Worm (Caenorhabditis elegans): ENCODE data around the gene ant-1.4.

Gene ant-1.4

ce11 chrIV:8476166-8476565 lies 16.1 kb upstream of the ant-1.4 start:
- TF ChIP-seq W03F9.2 (tag; optimal IDR thresholded peaks at IDR 0.05) (no peak), dao-5 (tag; optimal IDR thresholded peaks at IDR 0.05) (no peak), him-1 (tag; optimal IDR thresholded peaks at IDR 0.05) (no peak)

DNA sequence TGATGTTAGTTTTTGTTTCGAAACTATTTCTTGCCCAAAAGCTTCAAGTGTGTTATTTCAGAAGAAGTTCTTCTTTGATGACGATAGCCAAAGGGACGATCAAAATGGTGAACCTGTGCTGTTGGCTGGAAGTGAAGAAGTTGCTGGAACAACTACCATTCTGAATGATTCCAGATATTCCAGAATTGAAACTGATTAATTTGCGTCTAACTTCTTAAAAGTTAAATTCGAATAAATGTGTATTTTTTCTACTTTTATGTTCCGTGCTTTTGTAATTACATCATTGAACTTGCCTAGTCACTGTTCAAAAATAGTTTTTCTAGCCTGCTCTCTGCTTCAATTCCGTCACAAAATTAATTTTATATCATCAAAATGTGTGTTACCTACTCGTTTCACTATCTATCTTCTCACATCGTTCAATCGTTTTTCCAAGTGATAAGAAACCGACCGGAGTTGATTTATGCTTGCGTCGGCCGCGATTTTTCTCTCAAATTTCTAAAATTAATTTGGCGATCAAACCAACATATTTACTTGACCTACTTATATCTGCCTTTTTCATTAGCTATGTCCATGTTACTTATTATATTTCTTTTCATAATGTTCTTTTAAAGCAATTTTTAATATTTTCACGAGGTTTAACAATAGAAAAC lies 15.0 kb upstream of the ant-1.4 start:
- TF ChIP-seq W03F9.2 (tag; optimal IDR thresholded peaks at IDR 0.05) (no peak), dao-5 (tag; optimal IDR thresholded peaks at IDR 0.05) (no peak), him-1 (tag; optimal IDR thresholded peaks at IDR 0.05) (no peak)

DNA sequence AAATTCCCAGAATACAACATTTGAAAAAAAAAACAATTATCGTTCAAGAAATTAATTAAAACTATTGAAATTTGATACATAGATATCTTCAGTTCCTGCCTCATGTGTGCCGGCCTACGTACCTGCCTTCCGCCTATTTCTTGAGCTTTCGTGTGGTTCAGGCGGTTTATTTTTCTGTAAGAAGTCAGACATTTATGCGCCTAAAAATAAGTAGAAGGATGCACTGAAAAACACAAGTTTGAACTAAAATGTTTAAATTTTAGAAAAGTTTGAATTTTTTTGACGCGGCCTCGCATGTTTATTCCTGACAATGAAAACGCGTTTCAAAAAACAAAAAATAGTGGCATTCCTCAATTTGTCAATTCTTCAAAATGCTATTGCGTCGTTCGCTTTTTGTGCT lies 13.6 kb upstream of the ant-1.4 start, which contains the start of gene C28C12.11:
Gene C28C12.11, plus strand, starts transcription at position 301 of the 400 bp plus-strand sequence.
- TF ChIP-seq W03F9.2 (tag; optimal IDR thresholded peaks at IDR 0.05) (no peak), him-1 (tag; optimal IDR thresholded peaks at IDR 0.05) (no peak), dao-5 (tag; optimal IDR thresholded peaks at IDR 0.05) (no peak)

ce11 chrIV:8472493-8472892 lies 12.4 kb upstream of the ant-1.4 start, which contains the start of gene oat-1:
TSS of gene oat-1 (minus strand) at chrIV:8472593.
- no peak for TF ChIP-seq dao-5 (tag; optimal IDR thresholded peaks at IDR 0.05)
- no peak for TF ChIP-seq W03F9.2 (tag; optimal IDR thresholded peaks at IDR 0.05)

DNA sequence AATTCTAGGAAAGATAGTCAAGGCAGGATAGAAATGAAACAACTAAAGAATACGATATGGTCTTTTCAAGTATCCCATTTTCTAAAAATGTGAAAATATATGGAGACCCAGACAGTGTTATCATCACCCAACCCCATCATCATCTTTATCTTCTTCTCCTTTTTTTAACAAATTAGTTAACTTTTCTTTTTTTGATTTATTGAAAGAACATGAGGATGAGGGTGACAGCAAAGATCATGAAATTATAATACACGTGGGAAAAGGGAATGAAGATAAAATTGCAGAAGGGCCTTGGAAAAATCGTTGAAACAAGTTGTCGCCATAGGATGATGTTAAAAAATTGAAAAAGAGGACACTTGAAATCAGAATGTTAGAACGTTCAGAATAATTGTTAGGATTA lies 4.1 kb upstream of the ant-1.4 start:
- TF ChIP-seq him-1 (tag; optimal IDR thresholded peaks at IDR 0.05), result no peak
- no peak for TF ChIP-seq W03F9.2 (tag; optimal IDR thresholded peaks at IDR 0.05)
- no peak for TF ChIP-seq dao-5 (tag; optimal IDR thresholded peaks at IDR 0.05)

- TF ChIP-seq dao-5 (tag; optimal IDR thresholded peaks at IDR 0.05) (no peak), W03F9.2 (tag; optimal IDR thresholded peaks at IDR 0.05) (no peak), him-1 (tag; optimal IDR thresholded peaks at IDR 0.05) (no peak)
Observed at ce11 chrIV:8463716-8464115, 3.6 kb upstream of the ant-1.4 start, which contains the start of gene str-176. TSS of gene str-176 (minus strand) at chrIV:8463816.

DNA sequence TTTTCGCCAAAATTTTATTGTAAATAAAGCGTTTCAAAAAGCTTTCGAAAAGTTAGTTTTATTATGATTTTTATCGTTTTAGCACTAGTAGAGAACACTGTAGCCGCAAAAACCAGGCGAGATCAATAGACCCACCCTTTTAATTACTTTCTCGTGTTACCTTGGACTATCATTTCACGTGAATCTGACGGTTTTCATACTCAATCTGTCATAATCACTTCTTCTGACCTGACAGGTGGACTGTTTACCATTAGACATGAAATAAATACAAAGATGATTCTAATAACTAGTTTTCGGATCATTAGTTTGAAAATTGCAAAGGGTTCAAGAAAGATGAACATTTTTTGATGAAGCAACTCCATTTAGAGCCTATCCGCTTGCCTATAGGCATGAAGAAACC lies 3.0 kb upstream of the ant-1.4 start:
- TF ChIP-seq dao-5 (tag; optimal IDR thresholded peaks at IDR 0.05), result no peak
- TF ChIP-seq W03F9.2 (tag; optimal IDR thresholded peaks at IDR 0.05), result no peak
- TF ChIP-seq him-1 (tag; optimal IDR thresholded peaks at IDR 0.05), result no peak

ce11 chrIV:8462376-8462775 lies 2.3 kb upstream of the ant-1.4 start:
- TF ChIP-seq W03F9.2 (tag; optimal IDR thresholded peaks at IDR 0.05) (no peak), him-1 (tag; optimal IDR thresholded peaks at IDR 0.05) (no peak), dao-5 (tag; optimal IDR thresholded peaks at IDR 0.05) (no peak)

- TF ChIP-seq W03F9.2 (tag; optimal IDR thresholded peaks at IDR 0.05), result no peak
- TF ChIP-seq him-1 (tag; optimal IDR thresholded peaks at IDR 0.05), result no peak
- TF ChIP-seq dao-5 (tag; optimal IDR thresholded peaks at IDR 0.05), result no peak
Observed at ce11 chrIV:8461177-8461576, 1.1 kb upstream of the ant-1.4 start.

DNA sequence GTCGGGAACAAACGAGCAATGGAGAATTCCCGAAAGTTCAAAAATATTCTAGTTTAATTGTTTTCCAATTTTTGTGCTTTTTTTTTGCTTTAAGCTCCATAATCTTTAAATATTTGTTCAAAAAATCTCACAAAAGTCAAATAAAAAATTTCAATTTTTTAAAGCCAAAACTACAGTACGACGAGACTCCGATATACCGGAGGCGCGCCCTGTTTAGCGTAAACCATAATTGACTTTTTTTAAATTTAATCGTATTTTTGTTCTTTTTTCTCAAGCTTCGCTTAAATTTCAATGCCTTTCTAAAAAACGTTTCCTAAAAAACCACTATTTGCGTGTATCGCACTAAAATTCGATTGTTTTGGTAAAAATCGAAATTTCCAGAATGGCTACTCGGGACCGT lies 3.2 kb downstream of the ant-1.4 start, which contains the start of gene syx-4:
Gene syx-4, plus strand, starts transcription at position 382 of the 400 bp plus-strand sequence.
- TF ChIP-seq him-1 (tag; optimal IDR thresholded peaks at IDR 0.05), result no peak
- TF ChIP-seq W03F9.2 (tag; optimal IDR thresholded peaks at IDR 0.05), result no peak
- TF ChIP-seq dao-5 (tag; optimal IDR thresholded peaks at IDR 0.05), result no peak

DNA sequence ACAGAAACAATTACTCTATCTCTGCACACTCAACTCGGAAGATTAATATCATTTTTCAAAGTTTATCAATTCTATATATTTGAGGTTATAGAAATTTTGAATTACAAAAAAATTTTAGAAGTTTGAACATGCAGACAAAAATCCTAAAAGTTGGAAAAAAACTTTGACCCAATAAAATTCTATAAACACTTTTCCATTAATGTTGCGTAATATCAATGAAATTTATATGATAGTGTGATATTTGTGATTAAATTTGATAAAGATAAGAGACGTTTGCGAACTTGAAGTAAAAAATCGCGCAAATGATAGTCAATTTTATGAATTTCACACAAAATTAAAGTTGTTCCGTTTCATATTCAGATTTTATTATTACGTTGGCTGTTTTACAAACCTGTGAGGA lies 6.0 kb downstream of the ant-1.4 start:
- TF ChIP-seq dao-5 (tag; optimal IDR thresholded peaks at IDR 0.05), result no peak
- no peak for TF ChIP-seq W03F9.2 (tag; optimal IDR thresholded peaks at IDR 0.05)
- no peak for TF ChIP-seq him-1 (tag; optimal IDR thresholded peaks at IDR 0.05)

ce11 chrIV:8453178-8453577 lies 6.9 kb downstream of the ant-1.4 start:
- TF ChIP-seq dao-5 (tag; optimal IDR thresholded peaks at IDR 0.05) (no peak), him-1 (tag; optimal IDR thresholded peaks at IDR 0.05) (no peak), W03F9.2 (tag; optimal IDR thresholded peaks at IDR 0.05) (no peak)

DNA sequence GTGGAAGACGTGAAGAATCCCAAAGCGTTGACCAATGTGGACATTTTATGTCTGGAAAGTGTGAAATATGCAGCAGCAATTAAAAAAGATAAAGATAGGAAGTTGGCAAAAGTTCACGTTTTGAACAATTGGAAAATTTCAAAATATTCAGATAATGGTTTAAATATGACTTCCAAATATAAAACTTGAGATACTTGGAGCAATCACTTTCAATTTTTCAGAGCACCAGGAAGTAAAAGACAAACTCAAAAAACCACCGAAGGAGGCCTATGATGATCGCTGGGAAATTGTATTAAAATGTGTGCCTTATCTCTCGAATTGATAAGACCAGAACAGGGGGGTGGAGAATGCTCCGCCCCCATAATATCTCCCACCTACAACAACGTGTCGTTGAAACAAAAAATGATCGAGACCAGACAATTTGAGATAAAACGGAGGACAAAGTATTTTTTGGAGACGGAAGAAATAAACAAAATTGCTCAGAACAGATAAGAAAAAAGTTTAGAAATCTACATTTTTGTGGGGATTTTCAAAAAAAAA lies 8.3 kb downstream of the ant-1.4 start, which contains the start of gene eppl-1:
Gene eppl-1, minus strand, starts transcription at position 51 of the 540 bp plus-strand sequence.
- TF ChIP-seq W03F9.2 (tag; optimal IDR thresholded peaks at IDR 0.05) (no peak), dao-5 (tag; optimal IDR thresholded peaks at IDR 0.05) (no peak), him-1 (tag; optimal IDR thresholded peaks at IDR 0.05) (no peak)

DNA sequence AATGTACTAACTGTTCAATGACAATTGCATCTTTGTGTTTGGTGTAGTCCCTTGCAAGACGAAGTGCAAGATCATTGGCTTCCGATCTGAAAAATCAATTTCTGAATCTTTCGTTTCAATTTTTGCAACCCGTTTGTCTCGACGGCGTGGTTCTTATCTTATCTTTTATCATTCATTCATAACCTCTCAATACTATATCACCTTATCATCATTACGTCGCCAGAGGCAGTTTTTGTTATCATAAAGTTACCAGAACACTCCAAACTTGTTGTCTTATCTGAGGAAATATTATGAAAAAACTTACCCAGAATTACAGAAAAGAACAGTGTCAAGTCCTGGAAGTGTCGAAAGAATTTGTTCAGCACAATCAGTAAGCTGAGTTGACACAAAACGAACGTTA lies 9.6 kb downstream of the ant-1.4 start:
- no peak for TF ChIP-seq dao-5 (tag; optimal IDR thresholded peaks at IDR 0.05)
- no peak for TF ChIP-seq him-1 (tag; optimal IDR thresholded peaks at IDR 0.05)
- no peak for TF ChIP-seq W03F9.2 (tag; optimal IDR thresholded peaks at IDR 0.05)

- TF ChIP-seq him-1 (tag; optimal IDR thresholded peaks at IDR 0.05) (no peak), W03F9.2 (tag; optimal IDR thresholded peaks at IDR 0.05) (no peak), dao-5 (tag; optimal IDR thresholded peaks at IDR 0.05) (no peak)
Observed at ce11 chrIV:8449869-8450268, 10.2 kb downstream of the ant-1.4 start.
